Fruit fly (Drosophila melanogaster) whole organism, embryonic: ENCODE data around the gene Mal-B2.
A peak's percentile ranks its signal among the peaks of the same experiment; 100 is the strongest.

ENCODE experiments used
- Asciz ChIP-seq: fragments of 200-800 bp; sonication (Bioruptor generic); optimal IDR thresholded peaks from 2 replicates; lab custom pipeline; 2017; ENCODE audit warnings: missing biosample characterization, mild to moderate bottlenecking, missing genetic modification characterization, missing genetic modification reagents
- Atf-2 ChIP-seq: fragments of 200-800 bp; sonication (Bioruptor generic); optimal IDR thresholded peaks from 2 replicates; lab custom pipeline; 2016; ENCODE audit warnings: missing biosample characterization, missing genetic modification characterization
- Atf6 ChIP-seq: fragments of 200-800 bp; sonication (Bioruptor generic); IDR thresholded peaks from 2 replicates; pipeline ENCODE4 v1.3.6; 2022; ENCODE audit warnings: missing biosample characterization, missing genetic modification characterization
- CG12769 ChIP-seq: fragments of 200-800 bp; sonication (Bioruptor generic); optimal IDR thresholded peaks from 2 replicates; lab custom pipeline; 2019; ENCODE audit warnings: missing biosample characterization, mild to moderate bottlenecking, missing genetic modification characterization, moderate library complexity
- CG14014 ChIP-seq: fragments of 200-800 bp; sonication (Bioruptor generic); IDR thresholded peaks from 2 replicates; pipeline ENCODE4 v1.3.6; 2022; ENCODE audit warnings: missing biosample characterization, missing genetic modification characterization
- CG16779 ChIP-seq: fragments of 200-800 bp; sonication (Bioruptor generic); IDR thresholded peaks from 2 replicates; pipeline ENCODE4 v1.3.6; 2022; ENCODE audit warnings: missing biosample characterization, missing genetic modification characterization
- CG18599 ChIP-seq: fragments of 200-800 bp; sonication (Bioruptor generic); optimal IDR thresholded peaks from 3 replicates; lab custom pipeline; 2017; ENCODE audit warnings: missing biosample characterization, missing genetic modification characterization, mild to moderate bottlenecking, moderate library complexity, missing genetic modification reagents
- CG2120 ChIP-seq: fragments of 200-800 bp; sonication (Bioruptor generic); optimal IDR thresholded peaks from 3 replicates; lab custom pipeline; 2016; ENCODE audit warnings: missing biosample characterization, missing genetic modification characterization
- CG2875 ChIP-seq: fragments of 200-800 bp; sonication (Bioruptor generic); optimal IDR thresholded peaks from 2 replicates; lab custom pipeline; 2017; ENCODE audit warnings: missing biosample characterization, mild to moderate bottlenecking, missing genetic modification characterization, missing genetic modification reagents
- CG5245 ChIP-seq: fragments of 200-800 bp; sonication (Bioruptor generic); optimal IDR thresholded peaks from 3 replicates; lab custom pipeline; 2016; ENCODE audit warnings: missing biosample characterization, missing genetic modification characterization
- CG6654 ChIP-seq: fragments of 200-800 bp; sonication (Bioruptor generic); optimal IDR thresholded peaks from 2 replicates; lab custom pipeline; 2017; ENCODE audit warnings: missing biosample characterization, mild to moderate bottlenecking, missing genetic modification characterization
- CG7745 ChIP-seq: fragments of 200-800 bp; sonication (Bioruptor generic); optimal IDR thresholded peaks from 2 replicates; lab custom pipeline; 2018; ENCODE audit warnings: missing biosample characterization, mild to moderate bottlenecking, missing genetic modification characterization, moderate library complexity
- CHES-1-like ChIP-seq: fragments of 200-800 bp; sonication (Bioruptor generic); optimal IDR thresholded peaks from 2 replicates; lab custom pipeline; 2016; ENCODE audit warnings: missing biosample characterization, missing genetic modification characterization
- Dip3 ChIP-seq: fragments of 200-800 bp; sonication (Bioruptor generic); optimal IDR thresholded peaks from 3 replicates; lab custom pipeline; 2016; ENCODE audit warnings: missing biosample characterization, missing genetic modification characterization
- Hand ChIP-seq: fragments of 200-800 bp; sonication (Bioruptor generic); optimal IDR thresholded peaks from 2 replicates; lab custom pipeline; 2017; ENCODE audit warnings: mild to moderate bottlenecking, missing biosample characterization, missing genetic modification reagents, missing genetic modification characterization
- Hsf ChIP-seq: fragments of 200-800 bp; sonication (Bioruptor generic); optimal IDR thresholded peaks from 3 replicates; lab custom pipeline; 2016; ENCODE audit warnings: missing biosample characterization, missing genetic modification characterization
- Mes4 ChIP-seq: fragments of 200-800 bp; sonication (Bioruptor generic); optimal IDR thresholded peaks from 2 replicates; lab custom pipeline; 2016; ENCODE audit warnings: missing biosample characterization, missing genetic modification characterization
- Ravus ChIP-seq: fragments of 200-800 bp; sonication (Bioruptor generic); IDR thresholded peaks from 2 replicates; pipeline ENCODE4 v1.3.6; 2022; ENCODE audit warnings: missing biosample characterization, missing genetic modification characterization
- Sry-β ChIP-seq: fragments of 200-800 bp; sonication (Bioruptor generic); optimal IDR thresholded peaks from 2 replicates; lab custom pipeline; 2018; ENCODE audit warnings: missing biosample characterization, mild to moderate bottlenecking, missing genetic modification characterization, moderate library complexity
- Vsx1 ChIP-seq: fragments of 200-800 bp; sonication (Bioruptor generic); optimal IDR thresholded peaks from 2 replicates; lab custom pipeline; 2017; ENCODE audit warnings: missing biosample characterization, mild to moderate bottlenecking, missing genetic modification characterization, missing genetic modification reagents
- YL-1 ChIP-seq: fragments of 200-800 bp; sonication (Bioruptor generic); optimal IDR thresholded peaks from 3 replicates; lab custom pipeline; 2017; ENCODE audit warnings: missing biosample characterization, mild to moderate bottlenecking, missing genetic modification characterization
- ab ChIP-seq: fragments of 200-800 bp; sonication (Bioruptor generic); optimal IDR thresholded peaks from 2 replicates; lab custom pipeline; 2016; ENCODE audit warnings: missing biosample characterization, missing genetic modification characterization
- amos ChIP-seq: fragments of 200-800 bp; sonication (Bioruptor generic); IDR thresholded peaks from 2 replicates; pipeline ENCODE4 v1.3.6; 2022; ENCODE audit warnings: missing biosample characterization, missing genetic modification characterization; ENCODE audit not compliant: partially characterized antibody
- aop ChIP-seq: fragments of 200-800 bp; sonication (Bioruptor generic); IDR thresholded peaks from 2 replicates; pipeline ENCODE4 v1.3.6; 2022; ENCODE audit warnings: missing biosample characterization, missing genetic modification characterization
- ato ChIP-seq: fragments of 200-800 bp; sonication (Bioruptor generic); IDR thresholded peaks from 2 replicates; pipeline ENCODE4 v1.3.6; 2022; ENCODE audit warnings: missing biosample characterization, missing genetic modification characterization; ENCODE audit not compliant: partially characterized antibody
- bbx ChIP-seq: fragments of 200-800 bp; sonication (Bioruptor generic); IDR thresholded peaks from 2 replicates; pipeline ENCODE4 v1.3.6; 2022; ENCODE audit warnings: missing biosample characterization, missing genetic modification characterization; ENCODE audit not compliant: partially characterized antibody
- bsh ChIP-seq, 2 experiments: fragments of 200-800 bp; sonication (Bioruptor generic); optimal IDR thresholded peaks; 2 replicates each; lab custom pipeline; 2017 to 2018; ENCODE audit warnings: mild to moderate bottlenecking in 2 of 2, missing biosample characterization in 2 of 2, missing genetic modification characterization in 2 of 2, moderate library complexity in 1 of 2
- chinmo ChIP-seq: fragments of 200-800 bp; sonication (Bioruptor generic); IDR thresholded peaks from 4 replicates; pipeline ENCODE4 v1.3.6; 2022; ENCODE audit warnings: missing biosample characterization, missing genetic modification characterization; ENCODE audit not compliant: partially characterized antibody
- dpn ChIP-seq, 2 experiments: fragments of 200-800 bp; sonication (Bioruptor generic); optimal IDR thresholded peaks; 3 replicates each; lab custom pipeline; 2016; ENCODE audit warnings: missing biosample characterization in 2 of 2, missing genetic modification characterization in 2 of 2
- exex ChIP-seq: fragments of 200-800 bp; sonication (Bioruptor generic); optimal IDR thresholded peaks from 4 replicates; lab custom pipeline; 2018; ENCODE audit warnings: missing biosample characterization, mild to moderate bottlenecking, missing genetic modification characterization, moderate library complexity
- fru ChIP-seq: fragments of >200 bp; optimal IDR thresholded peaks from 2 replicates; lab custom pipeline; 2017
- fu2 ChIP-seq: fragments of 200-800 bp; sonication (Bioruptor generic); optimal IDR thresholded peaks from 2 replicates; lab custom pipeline; 2016; ENCODE audit warnings: missing biosample characterization, missing genetic modification characterization
- gcm ChIP-seq: fragments of 200-800 bp; sonication (Bioruptor generic); optimal IDR thresholded peaks from 2 replicates; lab custom pipeline; 2019; ENCODE audit warnings: missing biosample characterization, mild to moderate bottlenecking, missing genetic modification characterization, moderate library complexity
- gsb ChIP-seq: fragments of 200-800 bp; sonication (Bioruptor generic); IDR thresholded peaks from 2 replicates; pipeline ENCODE4 v1.3.6; 2022; ENCODE audit warnings: missing biosample characterization, missing genetic modification characterization
- klu ChIP-seq: fragments of 200-800 bp; sonication (Bioruptor generic); IDR thresholded peaks from 2 replicates; pipeline ENCODE4 v1.3.6; 2022; ENCODE audit warnings: missing biosample characterization, missing genetic modification characterization
- maf-S ChIP-seq: fragments of 200-800 bp; sonication (Bioruptor generic); optimal IDR thresholded peaks from 2 replicates; lab custom pipeline; 2016; ENCODE audit warnings: missing biosample characterization, missing genetic modification characterization
- mld ChIP-seq: fragments of 200-800 bp; sonication (Bioruptor generic); IDR thresholded peaks from 3 replicates; pipeline ENCODE4 v1.3.6; 2022; ENCODE audit warnings: missing biosample characterization, missing genetic modification characterization; ENCODE audit not compliant: partially characterized antibody
- odd ChIP-seq: fragments of 200-800 bp; sonication (Bioruptor generic); optimal IDR thresholded peaks from 2 replicates; lab custom pipeline; 2017; ENCODE audit warnings: missing biosample characterization, mild to moderate bottlenecking, missing genetic modification characterization
- pan ChIP-seq, 4 experiments: fragments of >200 bp in 3 of 4; fragments of 200-800 bp in 1 of 4; sonication (Bioruptor generic) in 1 of 4; optimal IDR thresholded peaks in 3 of 4; IDR thresholded peaks in 1 of 4; 2 replicates each; pipeline versions ENCODE4 v1.3.6 to Lab custom; 2017 to 2022; ENCODE audit warnings: missing biosample characterization in 2 of 4, missing genetic modification characterization in 2 of 4, mixed read lengths in 1 of 4
- psq ChIP-seq: fragments of 200-800 bp; sonication (Bioruptor generic); optimal IDR thresholded peaks from 2 replicates; lab custom pipeline; 2017; ENCODE audit warnings: missing biosample characterization, missing genetic modification characterization
- rib ChIP-seq: fragments of 200-800 bp; sonication (Bioruptor generic); IDR thresholded peaks from 2 replicates; pipeline ENCODE4 v1.3.6; 2022; ENCODE audit warnings: missing biosample characterization, missing genetic modification characterization
- sd ChIP-seq: fragments of 200-800 bp; sonication (Bioruptor generic); optimal IDR thresholded peaks from 3 replicates; lab custom pipeline; 2018; ENCODE audit warnings: missing biosample characterization, mild to moderate bottlenecking, missing genetic modification characterization, moderate library complexity
- sens ChIP-seq: fragments of 200-800 bp; sonication (Bioruptor generic); peaks from one replicate; lab custom pipeline; 2016; ENCODE audit warnings: missing biosample characterization, missing genetic modification characterization
- sna ChIP-seq: fragments of 200-800 bp; sonication (Bioruptor generic); IDR thresholded peaks from 2 replicates; pipeline ENCODE4 v1.3.6; 2022; ENCODE audit warnings: missing biosample characterization, missing genetic modification characterization; ENCODE audit not compliant: partially characterized antibody
- sob ChIP-seq: fragments of 200-800 bp; sonication (Bioruptor generic); IDR thresholded peaks from 2 replicates; pipeline ENCODE4 v1.3.6; 2022; ENCODE audit warnings: missing biosample characterization, missing genetic modification characterization
- yki ChIP-seq: fragments of >200 bp; optimal IDR thresholded peaks from 3 replicates; lab custom pipeline; 2018
- z ChIP-seq: fragments of 200-800 bp; sonication (Bioruptor generic); IDR thresholded peaks from 3 replicates; pipeline ENCODE4 v1.3.6; 2022; ENCODE audit warnings: missing biosample characterization, missing genetic modification characterization

The Mal-B2 gene

DNA sequence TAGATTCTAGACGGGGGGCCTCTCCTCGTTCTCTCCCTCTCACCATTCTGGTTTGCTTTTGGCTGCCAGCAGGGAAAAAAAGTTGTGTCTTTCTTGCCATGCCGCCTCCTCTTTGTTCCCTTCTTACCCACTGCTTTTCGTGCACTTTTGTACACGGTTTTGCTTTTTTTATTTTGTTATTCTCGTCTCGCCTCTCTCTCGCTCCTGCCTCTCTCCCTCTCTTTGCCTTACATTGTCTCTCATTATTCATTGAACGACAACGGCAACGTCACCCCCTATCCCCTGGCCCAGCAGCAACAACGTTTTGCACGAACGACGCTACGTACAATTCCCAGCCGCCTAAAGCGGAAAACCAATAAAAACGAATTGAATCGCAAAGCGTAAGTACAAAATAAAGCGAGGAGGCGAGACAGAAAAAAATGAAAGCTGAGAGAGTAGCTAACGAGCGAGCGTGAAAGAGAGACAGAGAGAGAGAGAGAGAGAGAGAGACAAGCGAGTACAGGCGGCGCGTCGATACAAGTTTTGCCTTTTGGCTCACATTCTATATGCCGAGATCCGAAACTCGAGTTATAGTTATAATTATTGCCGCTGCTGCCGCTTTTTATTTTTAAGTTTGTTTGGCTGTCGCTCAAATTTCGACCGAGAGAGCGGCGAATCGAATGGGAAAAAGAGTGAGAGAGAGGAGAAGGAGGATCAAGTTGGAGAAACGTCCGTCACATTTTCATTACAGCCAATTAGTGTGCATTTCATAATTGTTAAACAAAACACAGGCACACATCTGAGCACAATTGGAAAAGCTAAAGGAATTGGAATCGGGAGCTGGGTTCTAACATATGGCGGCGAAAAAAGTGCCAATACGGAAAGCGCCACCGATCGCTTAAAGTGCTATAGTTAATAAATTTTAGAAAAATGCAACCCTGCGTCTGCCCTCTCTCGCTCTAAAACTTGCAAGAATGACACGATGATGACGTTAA lies 42.8 kb upstream of the Mal-B2 start (continued):
- TF ChIP-seq Hand (GFP tag; lab: Kevin White, UChicago) (no peak), Hsf (GFP tag; lab: Kevin White, UChicago) (no peak), Atf6 (GFP tag; lab: Robert Waterston, UW) (0 out of 2 replicates have a peak, but pooled peaks have one; percentile 12), rib (peak; percentile 74; the same call in 1 of the 2 replicates), Mes4 (GFP tag; lab: Kevin White, UChicago) (no peak), gsb (GFP tag; lab: Robert Waterston, UW) (no peak), psq (GFP tag; lab: Kevin White, UChicago) (peak; percentile 98), CHES-1-like (GFP tag; lab: Kevin White, UChicago) (peak; percentile 24), chinmo (GFP tag; lab: Robert Waterston, UW) (peak; percentile 91; the same call in 2 of the 4 replicates), maf-S (GFP tag; lab: Kevin White, UChicago) (no peak), ab (GFP tag; lab: Kevin White, UChicago) (peak; percentile 18), CG14014 (GFP tag; lab: Robert Waterston, UW) (no peak), Ravus (no peak), CG16779 (no peak), sob (GFP tag; lab: Robert Waterston, UW) (peak; percentile 30; the same call in 1 of the 2 replicates), gcm (GFP tag; lab: Kevin White, UChicago) (peak; percentile 15), klu (no peak), Asciz (GFP tag; lab: Kevin White, UChicago) (no peak), YL-1 (peak; percentile 1), bbx (GFP tag; lab: Robert Waterston, UW) (no peak), sd (tag; lab: Kevin White, UChicago) (peak; percentile 65), Vsx1 (GFP tag; lab: Kevin White, UChicago) (peak; percentile 70), CG2120 (GFP tag; lab: Kevin White, UChicago) (peak; percentile 3), Sry-β (GFP tag; lab: Kevin White, UChicago) (peak; percentile 50), pan (optimal IDR thresholded peaks at IDR 0.05; lab: Kevin White, UChicago) (no peak), pan (GFP tag; optimal IDR thresholded peaks at IDR 0.05 in 1 of 2, IDR thresholded peaks at IDR 0.05 in 1 of 2) (no peak), fru (lab: Kevin White, UChicago) (no peak), bsh (GFP tag; optimal IDR thresholded peaks at IDR 0.05; lab: Kevin White, UChicago) (peak in 1 of 2 experiments; percentile 82), z (peak; percentile 60; the same call in 2 of the 3 replicates), CG6654 (no peak), CG12769 (tag; lab: Kevin White, UChicago) (peak; percentile 72), ato (GFP tag; lab: Robert Waterston, UW) (peak; percentile 7; the same call in 1 of the 2 replicates), odd (GFP tag; lab: Kevin White, UChicago) (peak; percentile 22), fu2 (GFP tag; lab: Kevin White, UChicago) (no peak), CG2875 (GFP tag; lab: Kevin White, UChicago) (no peak), yki (lab: Kevin White, UChicago) (peak; percentile 66), Atf-2 (no peak), CG5245 (GFP tag; lab: Kevin White, UChicago) (no peak), aop (GFP tag; lab: Robert Waterston, UW) (no peak), Dip3 (GFP tag; lab: Kevin White, UChicago) (peak; percentile 9), dpn (GFP tag; optimal IDR thresholded peaks at IDR 0.05; lab: Kevin White, UChicago) (peak in 1 of 2 experiments; percentile 7), exex (tag; lab: Kevin White, UChicago) (peak; percentile 25), mld (no peak), CG7745 (tag; lab: Kevin White, UChicago) (no peak), sna (GFP tag; lab: Robert Waterston, UW) (peak; percentile 32; the same call in 1 of the 2 replicates), CG18599 (GFP tag; lab: Kevin White, UChicago) (peak; percentile 21), sens (GFP tag; lab: Kevin White, UChicago) (peak; percentile 82), amos (GFP tag; lab: Robert Waterston, UW) (peak; percentile 10; the same call in 1 of the 2 replicates)
